Worm (Caenorhabditis elegans): ENCODE data around the gene T24C4.3.

T24C4.3 gene

DNA sequence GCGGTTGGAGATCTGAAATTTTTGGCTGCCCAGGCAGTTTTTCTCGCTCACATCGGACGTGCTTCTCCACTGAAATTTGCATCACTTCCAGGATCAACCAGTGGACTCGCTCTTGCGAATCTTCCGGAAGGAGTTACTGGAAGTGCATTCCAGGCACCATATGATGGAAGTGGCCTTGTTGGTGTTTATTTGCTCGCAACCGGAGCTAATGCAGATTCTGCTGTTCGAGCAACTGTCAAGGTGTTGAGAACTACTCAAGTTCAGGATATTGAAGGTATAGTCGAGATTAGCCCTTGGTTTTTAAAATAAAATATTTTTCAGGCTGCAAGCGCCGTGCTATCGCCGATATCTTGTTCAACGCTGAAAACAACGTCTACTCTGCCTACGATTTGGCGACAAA lies 8.6 kb upstream of the T24C4.3 start:
- 0 out of 2 replicates have a peak, but pooled peaks have one; percentile 11 for TF ChIP-seq dmd-6 (GFP tag; IDR thresholded peaks at IDR 0.05)
- TF ChIP-seq ces-1 (GFP tag; optimal IDR thresholded peaks at IDR 0.05), result no peak

DNA sequence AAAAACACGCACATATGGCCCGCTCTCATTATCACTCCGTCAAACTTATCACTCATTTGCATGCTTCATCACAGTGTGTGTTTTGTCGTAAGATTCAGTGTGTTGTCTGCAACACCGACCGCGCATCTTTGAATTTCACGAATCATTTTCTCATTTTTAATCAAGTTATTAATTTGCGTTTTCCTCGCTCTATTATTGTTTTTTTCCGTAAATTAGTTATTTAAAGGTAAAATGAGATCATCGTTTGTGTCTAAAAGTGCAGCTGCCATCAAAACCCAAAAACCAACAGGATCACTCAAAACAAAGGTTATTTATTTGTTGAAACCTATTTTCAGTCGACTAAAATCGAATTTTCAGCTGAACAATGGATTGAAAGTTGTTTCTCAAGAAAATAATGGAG lies 7.4 kb upstream of the T24C4.3 start, which contains the start of the genes T24C4.5 and ucr-2.3:
TSS of gene T24C4.5 (minus strand) at position 101 of the 400 bp plus-strand sequence.
TSS of gene ucr-2.3 (plus strand) at position 227 of the 400 bp plus-strand sequence.
- TF ChIP-seq Y105C5A.15 (GFP tag; IDR thresholded peaks at IDR 0.05) (no peak), ceh-20 (GFP tag; IDR thresholded peaks at IDR 0.05) (no peak), spr-3 (GFP tag; optimal IDR thresholded peaks at IDR 0.05) (no peak), daf-16 (GFP tag; optimal IDR thresholded peaks at IDR 0.05) (no peak), daf-16 (tag; optimal IDR thresholded peaks at IDR 0.05) (no peak)

DNA sequence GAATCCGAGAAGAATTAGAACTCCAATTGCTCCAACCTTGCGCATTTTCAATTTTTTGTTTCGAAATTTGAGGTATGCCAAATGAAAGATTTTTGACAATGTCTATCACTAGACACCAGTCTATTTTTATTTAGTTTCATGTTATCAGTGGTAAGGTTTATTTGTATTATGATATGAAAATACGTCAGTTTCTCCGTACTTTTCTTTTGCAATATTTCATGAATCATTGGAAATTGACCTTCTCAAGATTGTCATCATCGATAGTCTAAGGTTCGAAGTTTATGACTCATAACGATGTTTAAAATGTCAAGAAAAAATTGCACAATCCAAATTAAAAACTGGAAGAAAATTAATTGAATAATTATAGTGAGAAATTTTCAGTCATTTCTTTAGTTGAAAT lies 1.2 kb upstream of the T24C4.3 start, which contains the start of gene clc-19:
TSS of gene clc-19 (minus strand) at position 135 of the 400 bp plus-strand sequence.
- peak; percentile 54 for TF ChIP-seq nhr-6 (tag; optimal IDR thresholded peaks at IDR 0.05)
- no peak for TF ChIP-seq daf-16 (GFP tag; optimal IDR thresholded peaks at IDR 0.05)
- peak; percentile 19 for TF ChIP-seq daf-16 (tag; optimal IDR thresholded peaks at IDR 0.05)
- TF ChIP-seq lsy-2 (tag; optimal IDR thresholded peaks at IDR 0.05), result no peak
- TF ChIP-seq pqm-1 (tag; optimal IDR thresholded peaks at IDR 0.05), result peak; percentile 49
- TF ChIP-seq mes-2 (tag; optimal IDR thresholded peaks at IDR 0.05; ENCODE audit: poor library complexity, severe bottlenecking), result no peak
- TF ChIP-seq dve-1 (tag; optimal IDR thresholded peaks at IDR 0.05; ENCODE audit: insufficient read depth), result peak; percentile 31
- TF ChIP-seq dmd-6 (GFP tag; IDR thresholded peaks at IDR 0.05), result peak; percentile 35; the same call in 1 of the 2 replicates

DNA sequence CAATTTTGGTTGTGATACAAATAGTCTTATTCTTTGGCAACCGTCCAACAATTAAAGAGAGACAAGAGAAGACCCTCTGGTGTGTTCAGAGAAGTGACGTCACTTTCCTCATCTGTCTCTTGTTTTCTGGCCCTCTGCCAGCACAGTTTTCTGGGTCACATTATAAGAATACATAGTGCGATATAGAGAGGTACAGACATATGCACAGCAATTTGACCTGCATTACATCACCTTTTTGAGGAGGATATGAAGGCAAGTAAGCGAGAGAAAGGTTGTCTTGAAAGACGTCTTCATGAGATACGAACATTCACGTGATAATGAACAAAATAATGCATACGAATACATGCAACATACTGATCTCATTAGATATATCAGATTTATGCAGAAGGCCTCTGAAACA lies 1.7 kb downstream of the T24C4.3 start:
- no peak for TF ChIP-seq nhr-77 (tag; optimal IDR thresholded peaks at IDR 0.05)
- no peak for TF ChIP-seq dmd-8 (GFP tag; IDR thresholded peaks at IDR 0.05)
- TF ChIP-seq jun-1 (tag; optimal IDR thresholded peaks at IDR 0.05), result no peak
- TF ChIP-seq Y105C5A.15 (GFP tag; IDR thresholded peaks at IDR 0.05), result no peak
- no peak for TF ChIP-seq zip-2 (tag; optimal IDR thresholded peaks at IDR 0.05)
- no peak for TF ChIP-seq fos-1 (tag; optimal IDR thresholded peaks at IDR 0.05)
- no peak for TF ChIP-seq dmd-6 (GFP tag; IDR thresholded peaks at IDR 0.05)

DNA sequence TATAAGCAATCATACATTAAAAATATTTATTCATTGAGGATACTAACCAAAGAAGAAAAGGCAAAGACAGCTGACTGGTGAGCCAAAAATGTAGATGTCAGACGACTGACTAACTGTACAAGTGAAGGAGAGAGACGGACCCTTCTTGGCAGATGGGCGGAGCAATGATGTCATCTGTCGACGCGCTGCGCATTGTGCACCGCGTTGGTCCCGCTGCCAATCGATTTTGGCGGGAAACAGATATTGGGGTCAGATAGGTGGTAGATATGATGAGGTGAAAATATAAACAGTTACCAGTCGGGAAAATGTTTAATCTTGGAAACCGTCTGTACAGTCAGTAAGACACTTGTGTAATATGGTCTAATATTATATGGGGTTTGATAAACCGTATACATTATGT lies 2.4 kb downstream of the T24C4.3 start, which contains the start of gene T24C4.2:
TSS of gene T24C4.2 (minus strand) at position 101 of the 400 bp plus-strand sequence.
- TF ChIP-seq mxl-2 (GFP tag; conservative IDR thresholded peaks at IDR 0.05), result no peak
- no peak for TF ChIP-seq duxl-1 (tag; optimal IDR thresholded peaks at IDR 0.05; ENCODE audit: poor library complexity)
- no peak for TF ChIP-seq ztf-11 (tag; optimal IDR thresholded peaks at IDR 0.05)
- TF ChIP-seq nhr-102 (tag; optimal IDR thresholded peaks at IDR 0.05), result no peak
- no peak for TF ChIP-seq aly-2 (tag; optimal IDR thresholded peaks at IDR 0.05)
- no peak for TF ChIP-seq F10B5.3 (tag; optimal IDR thresholded peaks at IDR 0.05)
- no peak for TF ChIP-seq zip-2 (tag; optimal IDR thresholded peaks at IDR 0.05)
- TF ChIP-seq spr-1 (tag; optimal IDR thresholded peaks at IDR 0.05), result no peak

DNA sequence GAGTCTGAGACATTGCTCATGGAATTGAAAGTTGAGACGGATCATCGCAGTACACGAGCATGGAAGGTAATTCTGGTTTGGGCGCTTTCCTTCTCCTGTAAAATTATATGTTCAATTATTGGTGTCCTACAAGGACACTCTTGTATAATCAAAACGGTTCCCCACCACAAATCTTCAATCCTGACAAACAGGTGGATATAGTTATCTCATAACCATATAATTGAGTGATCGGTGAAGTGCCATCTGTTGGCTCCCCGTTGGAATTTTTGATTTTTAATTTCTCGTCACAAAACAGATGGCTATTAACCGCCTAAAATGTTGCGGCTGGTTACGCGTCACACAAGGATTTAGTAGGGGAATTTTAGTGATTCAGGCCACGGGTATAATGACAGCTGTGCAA lies 3.4 kb downstream of the T24C4.3 start:
- peak; percentile 84 for TF ChIP-seq aha-1 (tag)
- no peak for TF ChIP-seq pqm-1 (tag; optimal IDR thresholded peaks at IDR 0.05)

DNA sequence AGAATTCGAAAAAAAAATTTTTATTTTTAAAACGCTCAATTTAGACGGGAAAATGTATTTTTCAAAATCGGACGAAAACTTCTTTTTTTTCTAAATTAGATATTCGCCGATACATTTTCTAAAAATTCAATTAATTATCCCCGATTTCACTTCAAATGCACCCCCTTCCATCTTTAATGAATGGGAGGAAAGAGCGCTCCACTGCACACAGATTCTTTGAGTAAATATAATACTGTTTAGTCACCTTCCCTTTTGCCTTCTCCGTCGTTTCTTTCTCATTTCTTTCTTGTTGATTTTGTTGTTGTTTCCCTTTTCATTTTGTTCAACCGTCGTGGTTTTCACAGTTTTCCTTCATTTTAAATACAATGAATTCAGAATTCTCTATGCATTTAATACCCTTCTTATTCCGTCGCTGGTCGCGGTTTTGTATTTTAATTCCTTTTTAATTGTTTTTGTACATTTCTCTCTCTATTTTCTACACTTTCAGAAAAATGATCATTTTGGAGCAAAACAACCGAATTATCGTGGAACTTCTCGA lies 10.4 kb downstream of the T24C4.3 start, which contains the start of gene arx-4:
TSS of gene arx-4 (plus strand) at position 488 of the 538 bp plus-strand sequence.
- no peak for TF ChIP-seq unc-62 (GFP tag; optimal IDR thresholded peaks at IDR 0.05 in 1 of 2)
- TF ChIP-seq unc-62 (tag; optimal IDR thresholded peaks at IDR 0.05), result no peak
- no peak for TF ChIP-seq daf-16 (GFP tag; optimal IDR thresholded peaks at IDR 0.05)
- peak; percentile 36 for TF ChIP-seq daf-16 (tag; optimal IDR thresholded peaks at IDR 0.05)
- peak; percentile 50 for TF ChIP-seq lin-38 (GFP tag; IDR thresholded peaks at IDR 0.05)
- TF ChIP-seq lir-3 (tag; optimal IDR thresholded peaks at IDR 0.05), result no peak
- TF ChIP-seq pha-4 (GFP tag; IDR thresholded peaks at IDR 0.05), result no peak
- peak; percentile 34 for TF ChIP-seq pha-4 (tag; optimal IDR thresholded peaks at IDR 0.05)
- no peak for TF ChIP-seq jun-1 (tag; optimal IDR thresholded peaks at IDR 0.05)
- TF ChIP-seq snpc-1.2 (GFP tag; IDR thresholded peaks at IDR 0.05), result no peak
- TF ChIP-seq mes-2 (tag; optimal IDR thresholded peaks at IDR 0.05; ENCODE audit: poor library complexity, severe bottlenecking), result peak; percentile 40
- TF ChIP-seq dve-1 (tag; optimal IDR thresholded peaks at IDR 0.05; ENCODE audit: insufficient read depth), result peak; percentile 7
- peak; percentile 89 for TF ChIP-seq aha-1 (tag)
